Fruit fly (Drosophila melanogaster) whole organism, embryonic: ENCODE results near the gene Cpsf5.
A peak's percentile ranks its signal among the peaks of the same experiment; 100 is the strongest.

Experiments used
- ATbp ChIP-seq: fragments of 200-800 bp; sonication (Bioruptor generic); optimal IDR thresholded peaks from 2 replicates; lab custom pipeline; 2017; ENCODE audit warnings: missing biosample characterization, mild to moderate bottlenecking, missing genetic modification characterization, missing genetic modification reagents
- B-H1 ChIP-seq: fragments of 200-800 bp; sonication (Bioruptor generic); IDR thresholded peaks from 3 replicates; pipeline ENCODE4 v1.3.6; 2022; ENCODE audit warnings: missing biosample characterization, missing genetic modification characterization
- B-H2 ChIP-seq: fragments of 200-800 bp; sonication (Bioruptor generic); optimal IDR thresholded peaks from 2 replicates; lab custom pipeline; 2018; ENCODE audit warnings: missing biosample characterization, mild to moderate bottlenecking, missing genetic modification characterization
- CG10147 ChIP-seq: fragments of 200-800 bp; sonication (Bioruptor generic); optimal IDR thresholded peaks from 2 replicates; lab custom pipeline; 2019; ENCODE audit warnings: missing biosample characterization, mild to moderate bottlenecking, missing genetic modification characterization, moderate library complexity
- CG10267 ChIP-seq: fragments of 200-800 bp; sonication (Bioruptor generic); optimal IDR thresholded peaks from 2 replicates; lab custom pipeline; 2018; ENCODE audit warnings: missing biosample characterization, mild to moderate bottlenecking, missing genetic modification characterization, moderate library complexity
- CG10366 ChIP-seq: fragments of 200-800 bp; sonication (Bioruptor generic); IDR thresholded peaks from 2 replicates; pipeline ENCODE4 v1.3.6; 2022; ENCODE audit warnings: missing biosample characterization, missing genetic modification characterization
- CG10565 ChIP-seq: fragments of 200-800 bp; sonication (Bioruptor generic); optimal IDR thresholded peaks from 3 replicates; lab custom pipeline; 2016; ENCODE audit warnings: missing biosample characterization, mild to moderate bottlenecking, missing genetic modification characterization
- CG11696 ChIP-seq: fragments of 200-800 bp; sonication (Bioruptor generic); IDR thresholded peaks from 2 replicates; pipeline ENCODE4 v1.3.6; 2022; ENCODE audit warnings: missing biosample characterization, missing genetic modification characterization
- CG1233 ChIP-seq: fragments of 200-800 bp; sonication (Bioruptor generic); optimal IDR thresholded peaks from 4 replicates; lab custom pipeline; 2018; ENCODE audit warnings: missing biosample characterization, mild to moderate bottlenecking, missing genetic modification characterization
- CG12391 ChIP-seq: fragments of 200-800 bp; sonication (Bioruptor generic); optimal IDR thresholded peaks from 3 replicates; lab custom pipeline; 2018; ENCODE audit warnings: missing biosample characterization, mild to moderate bottlenecking, missing genetic modification characterization, moderate library complexity
- CG14965 ChIP-seq: fragments of 200-800 bp; sonication (Bioruptor generic); optimal IDR thresholded peaks from 2 replicates; lab custom pipeline; 2016; ENCODE audit warnings: missing biosample characterization, missing genetic modification characterization, borderline replicate concordance
- CG15269 ChIP-seq: fragments of 200-800 bp; sonication (Bioruptor generic); optimal IDR thresholded peaks from 2 replicates; lab custom pipeline; 2018; ENCODE audit warnings: missing biosample characterization, mild to moderate bottlenecking, missing genetic modification characterization, moderate library complexity
- CG17359 ChIP-seq: fragments of 200-800 bp; sonication (Bioruptor generic); optimal IDR thresholded peaks from 3 replicates; lab custom pipeline; 2018; ENCODE audit warnings: missing biosample characterization, mild to moderate bottlenecking, missing genetic modification characterization, moderate library complexity
- CG17385 ChIP-seq: fragments of 200-800 bp; sonication (Bioruptor generic); optimal IDR thresholded peaks from 3 replicates; lab custom pipeline; 2018; ENCODE audit warnings: missing biosample characterization, mild to moderate bottlenecking, missing genetic modification characterization
- CG17802 ChIP-seq: fragments of 200-800 bp; sonication (Bioruptor generic); optimal IDR thresholded peaks from 2 replicates; lab custom pipeline; 2018; ENCODE audit warnings: missing biosample characterization, mild to moderate bottlenecking, missing genetic modification characterization, moderate library complexity
- CG18599 ChIP-seq: fragments of 200-800 bp; sonication (Bioruptor generic); optimal IDR thresholded peaks from 3 replicates; lab custom pipeline; 2017; ENCODE audit warnings: missing biosample characterization, missing genetic modification characterization, mild to moderate bottlenecking, moderate library complexity, missing genetic modification reagents
- CG18764 ChIP-seq: fragments of 200-800 bp; sonication (Bioruptor generic); optimal IDR thresholded peaks from 3 replicates; lab custom pipeline; 2016; ENCODE audit warnings: missing biosample characterization, missing genetic modification characterization
- CG3163 ChIP-seq: fragments of 200-800 bp; sonication (Bioruptor generic); optimal IDR thresholded peaks from 3 replicates; lab custom pipeline; 2016; ENCODE audit warnings: missing biosample characterization, missing genetic modification characterization
- CG3407 ChIP-seq: fragments of 200-800 bp; sonication (Bioruptor generic); optimal IDR thresholded peaks from 2 replicates; lab custom pipeline; 2018; ENCODE audit warnings: missing biosample characterization, mild to moderate bottlenecking, missing genetic modification characterization
- CG4730 ChIP-seq: fragments of 200-800 bp; sonication (Bioruptor generic); IDR thresholded peaks from 2 replicates; pipeline ENCODE4 v1.3.6; 2022; ENCODE audit warnings: missing biosample characterization, missing genetic modification characterization
- CG6791 ChIP-seq: fragments of 200-800 bp; sonication (Bioruptor generic); IDR thresholded peaks from 3 replicates; pipeline ENCODE4 v1.3.6; 2022; ENCODE audit warnings: missing biosample characterization, missing genetic modification characterization; ENCODE audit not compliant: partially characterized antibody
- CG7745 ChIP-seq: fragments of 200-800 bp; sonication (Bioruptor generic); optimal IDR thresholded peaks from 2 replicates; lab custom pipeline; 2018; ENCODE audit warnings: missing biosample characterization, mild to moderate bottlenecking, missing genetic modification characterization, moderate library complexity
- CG7928 ChIP-seq: fragments of 200-800 bp; sonication (Bioruptor generic); optimal IDR thresholded peaks from 2 replicates; lab custom pipeline; 2017; ENCODE audit warnings: missing biosample characterization, mild to moderate bottlenecking, missing genetic modification characterization
- CG8388 ChIP-seq: fragments of 200-800 bp; sonication (Bioruptor generic); optimal IDR thresholded peaks from 2 replicates; lab custom pipeline; 2019; ENCODE audit warnings: missing biosample characterization, mild to moderate bottlenecking, missing genetic modification characterization, moderate library complexity
- CG9932 ChIP-seq: fragments of 200-800 bp; sonication (Bioruptor generic); IDR thresholded peaks from 2 replicates; pipeline ENCODE4 v1.3.6; 2022; ENCODE audit warnings: missing biosample characterization, missing genetic modification characterization
- Deaf1 ChIP-seq: fragments of 200-800 bp; optimal IDR thresholded peaks from 3 replicates; lab custom pipeline; 2019; ENCODE audit warnings: missing biosample characterization, mild to moderate bottlenecking, missing genetic modification characterization, moderate library complexity
- HLH54F ChIP-seq: fragments of 200-800 bp; sonication (Bioruptor generic); optimal IDR thresholded peaks from 3 replicates; lab custom pipeline; 2016; ENCODE audit warnings: missing biosample characterization, missing genetic modification characterization
- Hmx ChIP-seq: fragments of 200-800 bp; sonication (Bioruptor generic); optimal IDR thresholded peaks from 2 replicates; lab custom pipeline; 2016; ENCODE audit warnings: missing biosample characterization, missing genetic modification characterization
- Hr3 ChIP-seq: fragments of 200-800 bp; sonication (Bioruptor generic); optimal IDR thresholded peaks from 3 replicates; lab custom pipeline; 2016; ENCODE audit warnings: missing biosample characterization, missing genetic modification characterization
- Mad ChIP-seq: fragments of 200-800 bp; sonication (Bioruptor generic); optimal IDR thresholded peaks from 2 replicates; lab custom pipeline; 2016; ENCODE audit warnings: missing biosample characterization, missing genetic modification characterization
- Med ChIP-seq: fragments of 200-800 bp; sonication (Bioruptor generic); peaks from one replicate; lab custom pipeline; 2016; ENCODE audit warnings: missing biosample characterization, missing genetic modification characterization, mild to moderate bottlenecking, inconsistent platforms, moderate library complexity
- Nf-YC ChIP-seq: fragments of 200-800 bp; optimal IDR thresholded peaks from 3 replicates; lab custom pipeline; 2019; ENCODE audit warnings: missing biosample characterization, mild to moderate bottlenecking, missing genetic modification characterization, moderate library complexity
- Scr ChIP-seq: fragments of 200-800 bp; sonication (Bioruptor generic); IDR thresholded peaks from 2 replicates; pipeline ENCODE4 v1.3.6; 2022; ENCODE audit warnings: missing biosample characterization, missing genetic modification characterization; ENCODE audit not compliant: partially characterized antibody
- Sin3A ChIP-seq: fragments of >200 bp; optimal IDR thresholded peaks from 2 replicates; lab custom pipeline; 2018
- Sry-δ ChIP-seq: fragments of 200-800 bp; sonication (Bioruptor generic); optimal IDR thresholded peaks from 2 replicates; lab custom pipeline; 2016; ENCODE audit warnings: missing biosample characterization, missing genetic modification characterization
- ara ChIP-seq: fragments of 200-800 bp; sonication (Bioruptor generic); IDR thresholded peaks from 2 replicates; pipeline ENCODE4 v1.3.6; 2022; ENCODE audit warnings: missing biosample characterization, missing genetic modification characterization
- chif ChIP-seq, 2 experiments: fragments of 200-800 bp; sonication (Bioruptor generic); optimal IDR thresholded peaks; 3 replicates each; lab custom pipeline; 2016; ENCODE audit warnings: missing biosample characterization in 2 of 2, missing genetic modification characterization in 2 of 2
- crol ChIP-seq: fragments of 200-800 bp; sonication (Bioruptor generic); IDR thresholded peaks from 2 replicates; pipeline ENCODE4 v1.3.6; 2022; ENCODE audit warnings: missing biosample characterization, missing genetic modification characterization
- danr ChIP-seq: fragments of 200-800 bp; sonication (Bioruptor generic); IDR thresholded peaks from 2 replicates; pipeline ENCODE4 v1.3.6; 2022; ENCODE audit warnings: missing biosample characterization, missing genetic modification characterization
- disco-r ChIP-seq: fragments of 200-800 bp; sonication (Bioruptor generic); optimal IDR thresholded peaks from 2 replicates; lab custom pipeline; 2016; ENCODE audit warnings: missing biosample characterization, missing genetic modification characterization
- hth ChIP-seq: fragments of >200 bp; optimal IDR thresholded peaks from 2 replicates; lab custom pipeline; 2017; ENCODE audit warnings: inconsistent platforms
- lilli ChIP-seq: fragments of 200-800 bp; sonication (Bioruptor generic); optimal IDR thresholded peaks from 3 replicates; lab custom pipeline; 2016; ENCODE audit warnings: missing biosample characterization, missing genetic modification characterization
- oc ChIP-seq: fragments of 200-800 bp; sonication (Bioruptor generic); optimal IDR thresholded peaks from 2 replicates; lab custom pipeline; 2018; ENCODE audit warnings: missing biosample characterization, mild to moderate bottlenecking, missing genetic modification characterization, moderate library complexity
- onecut ChIP-seq: fragments of 200-800 bp; sonication (Bioruptor generic); IDR thresholded peaks from 2 replicates; pipeline ENCODE4 v1.3.6; 2022; ENCODE audit warnings: missing biosample characterization, missing genetic modification characterization
- row ChIP-seq: fragments of 200-800 bp; sonication (Bioruptor generic); IDR thresholded peaks from 3 replicates; pipeline ENCODE4 v1.3.6; 2022; ENCODE audit warnings: missing biosample characterization, missing genetic modification characterization
- schlank ChIP-seq: fragments of 200-800 bp; sonication (Bioruptor generic); optimal IDR thresholded peaks from 2 replicates; lab custom pipeline; 2018; ENCODE audit warnings: missing biosample characterization, mild to moderate bottlenecking, missing genetic modification characterization
- sisA ChIP-seq: fragments of 200-800 bp; sonication (Bioruptor generic); IDR thresholded peaks from 2 replicates; pipeline ENCODE4 v1.3.6; 2022; ENCODE audit warnings: missing biosample characterization, missing genetic modification characterization
- slp2 ChIP-seq: fragments of 200-800 bp; sonication (Bioruptor generic); optimal IDR thresholded peaks from 2 replicates; lab custom pipeline; 2016; ENCODE audit warnings: missing biosample characterization, missing genetic modification characterization
- so ChIP-seq: fragments of 200-800 bp; sonication (Bioruptor generic); IDR thresholded peaks from 3 replicates; pipeline ENCODE4 v1.3.6; 2022; ENCODE audit warnings: missing biosample characterization, missing genetic modification characterization
- tio ChIP-seq: fragments of 200-800 bp; sonication (Bioruptor generic); optimal IDR thresholded peaks from 2 replicates; lab custom pipeline; 2017; ENCODE audit warnings: missing biosample characterization, missing genetic modification characterization, inconsistent platforms
- tll ChIP-seq, 2 experiments: fragments of 200-800 bp in 1 of 2; fragments of >200 bp in 1 of 2; sonication (Bioruptor generic) in 1 of 2; optimal IDR thresholded peaks; 2 replicates each; lab custom pipeline; 2017 to 2019; ENCODE audit warnings: missing biosample characterization in 2 of 2, missing genetic modification characterization in 2 of 2, mild to moderate bottlenecking in 1 of 2, moderate library complexity in 1 of 2
- unpg ChIP-seq: fragments of 200-800 bp; sonication (Bioruptor generic); optimal IDR thresholded peaks from 3 replicates; lab custom pipeline; 2018; ENCODE audit warnings: missing biosample characterization, mild to moderate bottlenecking, missing genetic modification characterization, moderate library complexity

Cpsf5 gene

DNA sequence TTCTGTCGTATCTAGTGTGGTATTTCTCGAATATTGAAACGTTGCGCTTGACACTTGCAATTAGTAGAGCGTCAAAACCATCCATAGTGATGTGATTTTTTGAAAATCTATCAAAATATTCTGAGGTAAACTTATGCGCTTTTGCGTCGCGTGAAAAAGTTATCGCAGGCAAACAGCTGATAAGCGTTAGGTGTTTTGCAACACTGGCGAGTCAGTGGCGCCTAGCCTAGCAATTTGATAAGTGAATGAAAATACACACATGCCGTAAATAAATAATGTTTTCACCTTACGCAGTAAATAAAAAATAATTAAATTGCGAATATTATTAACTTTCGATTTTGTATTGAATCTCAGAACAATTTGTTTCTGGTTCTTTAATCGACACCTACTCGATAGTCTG lies 24.5 kb downstream of the Cpsf5 start, which contains the start of gene CG42526 (continued):
- TF ChIP-seq ATbp (GFP tag; lab: Kevin White, UChicago) (no peak), ara (GFP tag; lab: Robert Waterston, UW) (no peak), CG15269 (tag; lab: Kevin White, UChicago) (peak; percentile 48), CG3163 (GFP tag; lab: Kevin White, UChicago) (no peak), so (0 out of 3 replicates have a peak, but pooled peaks have one; percentile 22), hth (lab: Kevin White, UChicago) (no peak), row (GFP tag; lab: Robert Waterston, UW) (peak; percentile 75), tll (GFP tag; optimal IDR thresholded peaks at IDR 0.05; lab: Kevin White, UChicago) (no peak), Hr3 (GFP tag; lab: Kevin White, UChicago) (no peak), Deaf1 (no peak), CG10565 (GFP tag; lab: Kevin White, UChicago) (no peak), B-H2 (GFP tag; lab: Kevin White, UChicago) (peak; percentile 19), CG4730 (no peak), HLH54F (GFP tag; lab: Kevin White, UChicago) (peak; percentile 52), Nf-YC (tag; lab: Kevin White, UChicago) (no peak), oc (tag; lab: Kevin White, UChicago) (no peak), Sry-δ (GFP tag; lab: Kevin White, UChicago) (peak; percentile 82), unpg (GFP tag; lab: Kevin White, UChicago) (peak; percentile 43), CG14965 (GFP tag; lab: Kevin White, UChicago) (no peak), CG17802 (no peak), CG10147 (peak; percentile 22), CG1233 (GFP tag; lab: Kevin White, UChicago) (no peak), danr (GFP tag; lab: Robert Waterston, UW) (no peak), lilli (peak; percentile 82), CG10366 (GFP tag; lab: Robert Waterston, UW) (peak; percentile 55), sisA (GFP tag; lab: Robert Waterston, UW) (no peak), Med (GFP tag; lab: Kevin White, UChicago) (peak; percentile 96), crol (GFP tag; lab: Robert Waterston, UW) (no peak), Mad (GFP tag; lab: Kevin White, UChicago) (peak; percentile 17), CG7928 (no peak), CG3407 (GFP tag; lab: Kevin White, UChicago) (no peak), CG8388 (peak; percentile 1), chif (GFP tag; optimal IDR thresholded peaks at IDR 0.05; lab: Kevin White, UChicago) (peak in 1 of 2 experiments; percentile 39), CG9932 (peak; percentile 76), CG6791 (GFP tag; lab: Robert Waterston, UW) (no peak), CG17385 (GFP tag; lab: Kevin White, UChicago) (peak; percentile 49), CG18764 (no peak), CG17359 (tag; lab: Kevin White, UChicago) (no peak), onecut (GFP tag; lab: Robert Waterston, UW) (no peak), disco-r (no peak), Sin3A (lab: Kevin White, UChicago) (peak; percentile 25), CG10267 (tag; lab: Kevin White, UChicago) (peak; percentile 93), tio (no peak), CG18599 (GFP tag; lab: Kevin White, UChicago) (peak; percentile 48), schlank (tag; lab: Kevin White, UChicago) (no peak), CG11696 (GFP tag; lab: Robert Waterston, UW) (no peak), slp2 (GFP tag; lab: Kevin White, UChicago) (no peak), CG7745 (tag; lab: Kevin White, UChicago) (no peak), Hmx (GFP tag; lab: Kevin White, UChicago) (peak; percentile 35), B-H1 (no peak), CG12391 (peak; percentile 56), Scr (peak; percentile 57)
